Worm (Caenorhabditis elegans): ENCODE measurements around the gene gst-40.

Gene gst-40

DNA sequence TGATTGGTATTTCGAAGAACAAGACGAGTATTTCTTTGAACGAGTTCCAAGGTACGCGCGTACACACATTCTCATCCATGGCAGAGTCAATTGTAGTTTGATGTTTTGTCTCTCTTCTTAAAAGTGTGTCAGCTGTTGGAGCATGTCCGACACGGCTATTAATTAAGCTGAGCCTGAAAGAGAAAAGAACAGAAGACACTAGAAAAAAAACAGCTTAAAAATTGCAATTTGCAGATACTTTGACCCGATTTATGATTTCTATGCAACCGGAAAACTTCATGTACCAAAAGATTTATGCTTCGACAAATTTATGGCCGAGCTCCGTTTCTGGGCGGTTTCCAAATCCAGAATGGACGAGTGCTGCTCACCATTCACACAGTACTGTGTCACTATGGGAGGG, 10.7 kb upstream of the gst-40 start:
- no peak for TF ChIP-seq med-1 (GFP tag; optimal IDR thresholded peaks at IDR 0.05; ENCODE audit: insufficient read depth)

DNA sequence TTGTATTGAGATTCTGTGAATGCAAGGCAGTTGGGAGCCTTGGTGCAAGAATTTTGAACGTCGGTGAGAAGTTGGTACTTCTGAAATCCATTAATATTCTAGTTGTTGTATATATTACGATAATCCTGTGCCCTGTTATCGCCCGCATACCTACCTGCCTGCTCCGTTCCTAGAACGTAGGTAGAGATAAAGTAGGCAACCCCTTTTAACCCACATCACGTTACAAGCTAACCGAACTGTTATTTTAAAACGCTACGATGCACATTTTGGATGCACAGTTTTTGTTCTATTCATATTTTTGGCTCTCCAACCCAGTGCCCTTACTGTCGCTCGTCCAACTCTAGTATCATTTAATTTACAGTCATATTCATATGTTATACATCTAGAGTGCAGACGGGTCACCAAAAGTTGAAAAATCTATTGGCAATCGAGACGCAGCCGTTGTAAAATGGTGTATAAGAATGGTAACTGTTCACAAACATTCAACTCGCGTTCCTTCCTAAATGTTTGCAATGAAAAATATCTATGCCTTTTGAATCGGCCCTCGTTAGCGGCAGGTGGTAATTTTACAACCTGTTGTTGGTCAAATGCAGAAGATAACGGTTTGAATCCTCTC, 5.8 kb upstream of the gst-40 start:
- TF ChIP-seq med-1 (GFP tag; optimal IDR thresholded peaks at IDR 0.05; ENCODE audit: insufficient read depth) (no peak), ztf-23 (GFP tag; IDR thresholded peaks at IDR 0.05) (no peak), cog-1 (tag; optimal IDR thresholded peaks at IDR 0.05) (no peak), ztf-29 (GFP tag; IDR thresholded peaks at IDR 0.05) (no peak), T22C8.4 (GFP tag; IDR thresholded peaks at IDR 0.05) (no peak), klf-2 (GFP tag; conservative IDR thresholded peaks at IDR 0.05) (no peak)

DNA sequence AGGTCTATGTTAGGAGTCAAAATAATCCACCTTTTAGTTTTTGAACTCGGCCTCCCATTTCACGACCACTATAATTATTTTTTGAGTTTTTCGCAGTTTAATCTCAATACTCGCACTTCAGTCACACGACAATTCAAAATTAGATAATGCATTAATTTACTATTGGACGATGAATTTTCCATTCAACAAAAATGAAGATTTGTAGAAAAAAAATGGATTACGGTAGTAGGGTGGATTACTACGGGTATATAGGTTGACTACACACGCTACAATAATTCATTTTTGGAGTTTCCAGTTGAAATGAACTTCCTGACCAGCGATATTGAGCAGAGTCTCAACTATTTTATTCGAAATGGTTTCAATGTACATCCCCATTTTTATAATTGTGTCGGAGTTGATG, 3.9 kb upstream of the gst-40 start, which contains the start of gene srt-23:
Gene srt-23, plus strand, starts transcription at position 301 of the 400 bp plus-strand sequence.
- no peak for TF ChIP-seq cog-1 (tag; optimal IDR thresholded peaks at IDR 0.05)
- no peak for TF ChIP-seq T22C8.4 (GFP tag; IDR thresholded peaks at IDR 0.05)
- TF ChIP-seq flt-1 (GFP tag; IDR thresholded peaks at IDR 0.05) = no peak
- TF ChIP-seq ztf-29 (GFP tag; IDR thresholded peaks at IDR 0.05) = no peak
- no peak for TF ChIP-seq tab-1 (GFP tag; IDR thresholded peaks at IDR 0.05)
- no peak for TF ChIP-seq med-1 (GFP tag; optimal IDR thresholded peaks at IDR 0.05; ENCODE audit: insufficient read depth)
- TF ChIP-seq ztf-23 (GFP tag; IDR thresholded peaks at IDR 0.05) = no peak
- TF ChIP-seq klf-2 (GFP tag; conservative IDR thresholded peaks at IDR 0.05) = no peak
- TF ChIP-seq ref-1 (GFP tag; conservative IDR thresholded peaks at IDR 0.05) = no peak

DNA sequence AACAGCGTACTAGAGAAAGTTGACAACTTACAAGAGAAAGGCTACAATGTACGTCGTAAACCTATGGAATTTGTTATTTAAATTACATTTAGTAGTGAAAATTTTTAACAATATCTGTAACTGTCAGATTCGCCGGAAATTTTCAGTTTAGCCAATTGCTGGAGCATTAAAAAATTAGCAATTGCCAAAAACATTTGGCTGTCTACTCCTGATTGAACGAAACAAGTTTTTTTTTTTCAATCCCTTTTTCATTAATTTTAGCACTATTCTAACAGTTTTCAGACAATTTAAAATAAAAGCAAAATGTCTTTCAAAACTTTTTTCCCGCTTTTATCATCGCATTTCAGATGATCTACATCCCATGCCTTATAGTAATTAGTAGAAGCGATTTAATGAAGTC, 3.3 kb upstream of the gst-40 start:
- TF ChIP-seq ref-1 (GFP tag; conservative IDR thresholded peaks at IDR 0.05) (no peak), klf-2 (GFP tag; conservative IDR thresholded peaks at IDR 0.05) (no peak), flt-1 (GFP tag; IDR thresholded peaks at IDR 0.05) (no peak), med-1 (GFP tag; optimal IDR thresholded peaks at IDR 0.05; ENCODE audit: insufficient read depth) (no peak), T22C8.4 (GFP tag; IDR thresholded peaks at IDR 0.05) (no peak), ztf-23 (GFP tag; IDR thresholded peaks at IDR 0.05) (no peak), ztf-29 (GFP tag; IDR thresholded peaks at IDR 0.05) (no peak), tab-1 (GFP tag; IDR thresholded peaks at IDR 0.05) (no peak), cog-1 (tag; optimal IDR thresholded peaks at IDR 0.05) (no peak)

DNA sequence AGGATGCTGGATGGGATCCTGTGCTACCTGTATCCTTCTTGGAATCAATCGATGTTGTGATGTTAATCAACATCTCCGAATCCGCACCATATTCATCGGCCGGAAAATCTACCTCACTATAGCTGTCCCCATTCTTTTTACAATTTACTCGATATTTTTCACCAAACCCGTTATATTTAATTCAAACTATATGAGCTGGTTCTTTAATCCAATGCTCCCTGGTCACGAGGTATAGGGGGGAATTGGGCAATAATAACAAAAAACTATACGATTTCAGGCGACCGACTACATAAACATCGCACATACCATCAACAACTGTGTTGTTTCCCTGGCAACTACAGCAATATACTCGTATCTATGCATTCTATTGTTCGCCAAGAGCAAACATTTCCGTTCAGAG, 2.8 kb upstream of the gst-40 start:
- TF ChIP-seq ref-1 (GFP tag; conservative IDR thresholded peaks at IDR 0.05) = no peak
- no peak for TF ChIP-seq cog-1 (tag; optimal IDR thresholded peaks at IDR 0.05)
- no peak for TF ChIP-seq flt-1 (GFP tag; IDR thresholded peaks at IDR 0.05)
- no peak for TF ChIP-seq tab-1 (GFP tag; IDR thresholded peaks at IDR 0.05)
- TF ChIP-seq T22C8.4 (GFP tag; IDR thresholded peaks at IDR 0.05) = no peak
- TF ChIP-seq klf-2 (GFP tag; conservative IDR thresholded peaks at IDR 0.05) = no peak
- no peak for TF ChIP-seq med-1 (GFP tag; optimal IDR thresholded peaks at IDR 0.05; ENCODE audit: insufficient read depth)
- TF ChIP-seq ztf-23 (GFP tag; IDR thresholded peaks at IDR 0.05) = no peak
- no peak for TF ChIP-seq ztf-29 (GFP tag; IDR thresholded peaks at IDR 0.05)

DNA sequence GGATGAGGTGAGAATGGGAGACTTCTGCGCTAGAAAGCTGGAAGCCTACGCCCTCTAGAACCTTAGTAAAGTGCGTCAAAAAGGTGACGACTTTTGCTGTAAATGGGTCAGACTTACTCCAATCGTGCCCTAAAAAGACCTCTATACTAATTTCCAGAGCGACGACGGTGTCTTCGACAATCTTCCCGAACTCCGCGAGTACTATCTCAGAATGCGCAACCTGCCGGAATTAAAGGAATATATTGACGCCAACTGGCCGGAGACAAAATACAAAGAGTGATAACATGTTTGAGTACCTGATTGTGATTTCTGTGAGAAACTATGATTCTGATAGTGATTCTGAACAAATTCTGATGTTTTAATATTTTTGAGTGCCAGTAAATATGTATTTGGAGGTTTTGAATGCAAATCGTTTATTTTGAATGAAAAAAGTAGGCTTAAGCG, 1.7 kb downstream of the gst-40 start:
- TF ChIP-seq flt-1 (GFP tag; IDR thresholded peaks at IDR 0.05) (no peak), tab-1 (GFP tag; IDR thresholded peaks at IDR 0.05) (no peak), med-1 (GFP tag; optimal IDR thresholded peaks at IDR 0.05; ENCODE audit: insufficient read depth) (no peak), ref-1 (GFP tag; conservative IDR thresholded peaks at IDR 0.05) (no peak), klf-2 (GFP tag; conservative IDR thresholded peaks at IDR 0.05) (no peak), ztf-29 (GFP tag; IDR thresholded peaks at IDR 0.05) (no peak), cog-1 (tag; optimal IDR thresholded peaks at IDR 0.05) (no peak), T22C8.4 (GFP tag; IDR thresholded peaks at IDR 0.05) (no peak), ztf-23 (GFP tag; IDR thresholded peaks at IDR 0.05) (no peak)

DNA sequence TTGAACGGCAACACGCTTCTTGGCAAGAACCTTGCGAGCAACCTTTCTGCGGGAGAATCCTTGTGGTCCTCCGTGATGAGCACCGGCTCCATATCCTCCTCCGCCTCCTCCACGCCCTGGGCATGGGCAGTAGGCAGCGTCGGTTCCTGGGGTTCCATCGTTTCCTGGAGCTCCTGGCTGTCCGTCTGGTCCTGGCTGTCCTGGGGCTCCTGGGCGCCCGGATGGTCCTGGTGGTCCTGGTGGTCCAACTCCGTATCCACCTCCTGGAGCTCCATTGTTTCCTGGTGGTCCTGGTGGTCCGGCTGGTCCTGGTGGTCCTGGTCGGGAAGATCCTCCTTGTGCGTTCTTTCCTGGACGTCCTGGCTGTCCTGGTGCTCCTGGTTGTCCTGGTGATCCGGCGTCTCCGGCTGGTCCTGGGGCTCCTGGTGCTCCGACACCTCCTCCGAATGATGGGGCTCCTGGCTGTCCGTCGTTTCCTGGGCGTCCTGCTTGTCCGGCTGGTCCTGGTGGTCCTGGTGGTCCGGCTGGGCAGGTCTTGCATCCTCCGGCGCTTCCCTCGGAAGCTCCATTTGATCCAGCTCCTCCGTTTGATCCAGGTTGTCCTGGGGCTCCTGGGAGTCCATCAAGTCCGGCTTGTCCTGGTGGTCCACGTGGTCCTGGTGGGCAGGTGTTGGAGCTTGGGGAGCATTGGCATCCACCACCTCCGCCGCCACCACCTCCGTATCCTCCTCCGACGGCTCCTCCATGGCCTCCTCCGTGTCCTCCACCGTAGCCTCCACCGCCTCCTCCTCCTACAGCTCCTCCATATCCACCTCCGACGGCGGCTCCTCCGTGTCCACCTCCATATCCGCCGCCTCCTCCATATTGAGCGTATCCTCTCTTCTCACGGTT, 2.4 kb downstream of the gst-40 start:
- TF ChIP-seq tab-1 (GFP tag; IDR thresholded peaks at IDR 0.05) = peak; percentile 51; the same call in 1 of the 2 replicates
- TF ChIP-seq ztf-29 (GFP tag; IDR thresholded peaks at IDR 0.05) = no peak
- 0 out of 2 replicates have a peak, but pooled peaks have one; percentile 20 for TF ChIP-seq ztf-23 (GFP tag; IDR thresholded peaks at IDR 0.05)

DNA sequence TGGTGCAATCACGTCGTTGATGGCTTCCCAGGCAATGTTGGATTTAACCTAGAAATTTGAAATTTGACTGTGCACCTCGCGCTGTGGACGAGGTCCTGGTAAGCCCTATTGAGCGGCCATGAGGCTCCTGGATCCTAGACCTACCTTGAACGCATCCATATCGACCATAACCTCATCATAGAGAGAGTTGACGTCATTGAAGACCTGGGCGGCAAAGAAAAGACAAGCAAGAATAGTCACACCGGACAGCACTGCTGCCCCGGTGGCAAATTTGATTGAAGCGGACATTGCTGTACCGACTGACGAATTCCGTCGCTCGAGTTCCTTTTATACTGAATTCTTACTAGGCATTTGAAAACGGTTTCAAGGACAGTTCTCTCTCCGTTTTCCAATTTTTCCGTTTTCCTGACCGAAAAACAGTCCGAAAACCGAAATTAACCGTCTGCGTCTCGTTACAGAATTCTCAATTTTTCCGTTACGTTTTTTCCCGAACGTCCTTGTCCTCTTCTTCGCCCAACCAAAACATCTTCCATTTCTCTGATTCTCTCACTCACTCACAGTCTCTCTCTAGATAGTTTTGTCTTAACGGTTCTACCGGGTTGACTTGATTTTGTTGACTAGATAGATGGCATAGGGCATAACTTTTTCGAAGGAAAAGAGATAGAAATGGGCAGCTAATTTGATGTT, 3.2 kb downstream of the gst-40 start, which contains the start of gene col-103:
Gene col-103, minus strand, starts transcription at position 302 of the 687 bp plus-strand sequence.
- TF ChIP-seq ref-1 (GFP tag; conservative IDR thresholded peaks at IDR 0.05) = no peak
- TF ChIP-seq med-1 (GFP tag; optimal IDR thresholded peaks at IDR 0.05; ENCODE audit: insufficient read depth) = no peak
- no peak for TF ChIP-seq klf-2 (GFP tag; conservative IDR thresholded peaks at IDR 0.05)
- no peak for TF ChIP-seq ztf-23 (GFP tag; IDR thresholded peaks at IDR 0.05)
- no peak for TF ChIP-seq T22C8.4 (GFP tag; IDR thresholded peaks at IDR 0.05)

DNA sequence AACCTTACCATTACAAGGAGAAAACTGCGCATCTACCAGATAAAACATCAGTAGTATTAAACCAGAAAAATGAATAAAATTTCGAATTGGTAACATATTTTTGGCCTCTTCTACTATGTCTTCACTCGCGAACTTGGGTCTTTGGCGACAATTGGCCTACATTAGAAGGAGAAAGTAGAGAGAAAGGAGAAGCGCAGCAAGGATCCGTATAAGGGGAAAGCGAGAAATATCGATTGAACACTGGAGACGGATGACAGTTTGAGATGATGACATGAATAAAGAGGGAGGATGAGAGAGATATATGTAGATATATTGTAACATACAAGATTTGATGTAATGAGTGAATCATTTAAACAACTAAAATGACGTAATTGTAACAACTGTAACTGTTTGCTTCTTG, 8.0 kb downstream of the gst-40 start, which contains the start of gene F56B3.2:
Gene F56B3.2, minus strand, starts transcription at position 273 of the 400 bp plus-strand sequence.
- TF ChIP-seq flt-1 (GFP tag; IDR thresholded peaks at IDR 0.05) (no peak), T22C8.4 (GFP tag; IDR thresholded peaks at IDR 0.05) (no peak), ztf-23 (GFP tag; IDR thresholded peaks at IDR 0.05) (no peak), med-1 (GFP tag; optimal IDR thresholded peaks at IDR 0.05; ENCODE audit: insufficient read depth) (no peak), cog-1 (tag; optimal IDR thresholded peaks at IDR 0.05) (no peak), klf-2 (GFP tag; conservative IDR thresholded peaks at IDR 0.05) (no peak), ref-1 (GFP tag; conservative IDR thresholded peaks at IDR 0.05) (no peak), ztf-29 (GFP tag; IDR thresholded peaks at IDR 0.05) (no peak), tab-1 (GFP tag; IDR thresholded peaks at IDR 0.05) (no peak)

Measured in whole organism, midembryonic.